Fruit fly (Drosophila melanogaster) whole organism, pupa: ENCODE results near the gene CG4281.
A peak's percentile ranks its signal among the peaks of the same experiment; 100 is the strongest.

Source experiments
- CG10348 ChIP-seq: fragments of 200-800 bp; sonication (Bioruptor generic); IDR thresholded peaks from 2 replicates; pipeline ENCODE4 v1.3.6; 2022; ENCODE audit warnings: missing biosample characterization, missing genetic modification characterization
- CG13204 ChIP-seq: fragments of 200-800 bp; sonication (Bioruptor generic); optimal IDR thresholded peaks from 2 replicates; lab custom pipeline; 2018; ENCODE audit warnings: missing biosample characterization, mild to moderate bottlenecking, missing genetic modification characterization, moderate library complexity
- CG15710 ChIP-seq: fragments of 200-800 bp; sonication (Bioruptor generic); optimal IDR thresholded peaks from 2 replicates; lab custom pipeline; 2018; ENCODE audit warnings: missing biosample characterization, mild to moderate bottlenecking, missing genetic modification characterization, moderate library complexity
- CG32121 ChIP-seq: fragments of 200-800 bp; sonication (Bioruptor generic); IDR thresholded peaks from 2 replicates; pipeline ENCODE4 v1.3.6; 2022; ENCODE audit warnings: missing biosample characterization, missing genetic modification characterization
- CG4496 ChIP-seq: fragments of 200-800 bp; sonication (Bioruptor generic); IDR thresholded peaks from 3 replicates; pipeline ENCODE4 v1.3.6; 2022; ENCODE audit warnings: missing biosample characterization, missing genetic modification characterization
- CG8159 ChIP-seq: fragments of 200-800 bp; sonication (Bioruptor generic); optimal IDR thresholded peaks from 3 replicates; lab custom pipeline; 2018; ENCODE audit warnings: missing biosample characterization, mild to moderate bottlenecking, missing genetic modification characterization, moderate library complexity
- EcR ChIP-seq: fragments of 200-800 bp; sonication (Bioruptor generic); optimal IDR thresholded peaks from 3 replicates; lab custom pipeline; 2019; ENCODE audit warnings: missing biosample characterization, missing genetic modification characterization, mild to moderate bottlenecking, moderate library complexity, missing genetic modification reagents
- Ets98B ChIP-seq: fragments of 200-800 bp; sonication (Bioruptor generic); IDR thresholded peaks from 2 replicates; pipeline ENCODE4 v1.3.6; 2022; ENCODE audit warnings: missing biosample characterization, missing genetic modification characterization
- Pif1A ChIP-seq: fragments of 200-800 bp; sonication (Bioruptor generic); optimal IDR thresholded peaks from 3 replicates; lab custom pipeline; 2016; ENCODE audit warnings: missing biosample characterization, missing genetic modification characterization
- Pif1B ChIP-seq: fragments of 200-800 bp; sonication (Bioruptor generic); optimal IDR thresholded peaks from 3 replicates; lab custom pipeline; 2016; ENCODE audit warnings: missing biosample characterization, missing genetic modification characterization
- Snoo ChIP-seq: fragments of 200-800 bp; sonication (Bioruptor generic); optimal IDR thresholded peaks from 3 replicates; lab custom pipeline; 2017; ENCODE audit warnings: missing biosample characterization, mild to moderate bottlenecking, missing genetic modification characterization, inconsistent platforms
- fd96Ca ChIP-seq: fragments of 200-800 bp; sonication (Bioruptor generic); IDR thresholded peaks from 3 replicates; pipeline ENCODE4 v1.3.6; 2022; ENCODE audit warnings: missing biosample characterization, missing genetic modification characterization
- gl ChIP-seq: fragments of 200-800 bp; sonication (Bioruptor generic); optimal IDR thresholded peaks from 2 replicates; lab custom pipeline; 2018; ENCODE audit warnings: missing biosample characterization, mild to moderate bottlenecking, missing genetic modification characterization
- rn ChIP-seq: fragments of 200-800 bp; sonication (Bioruptor generic); IDR thresholded peaks from 2 replicates; pipeline ENCODE4 v1.3.6; 2022; ENCODE audit warnings: missing biosample characterization, missing genetic modification characterization

DNA sequence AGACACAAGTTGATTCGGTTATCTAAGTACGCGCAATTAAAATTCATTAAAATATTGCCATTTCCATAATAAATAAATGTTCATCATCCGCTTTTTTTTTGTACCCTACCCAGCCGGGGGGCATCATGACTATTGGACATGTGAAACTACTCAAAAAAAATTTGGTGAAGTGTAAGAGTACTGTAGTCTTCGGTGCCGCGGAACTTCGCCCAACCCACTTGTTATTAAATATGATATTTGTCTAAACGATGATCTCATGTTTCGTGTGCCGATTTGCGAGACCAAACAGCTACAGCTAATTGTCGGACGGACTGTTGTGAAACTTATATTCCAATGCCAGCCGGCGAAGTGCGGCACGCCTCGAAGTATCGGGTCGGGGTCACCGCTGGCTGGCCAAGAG lies 23.9 kb upstream of the CG4281 start:
- no peak for TF ChIP-seq Pif1B
- no peak for TF ChIP-seq rn
- no peak for TF ChIP-seq gl
- no peak for TF ChIP-seq Pif1A (GFP tag; lab: Kevin White, UChicago)
- no peak for TF ChIP-seq Snoo (tag; lab: Kevin White, UChicago)
- no peak for TF ChIP-seq CG15710 (tag; lab: Kevin White, UChicago)
- TF ChIP-seq CG8159 (tag; lab: Kevin White, UChicago), result no peak
- TF ChIP-seq EcR (GFP tag; lab: Kevin White, UChicago), result no peak
- 0 out of 2 replicates have a peak, but pooled peaks have one; percentile 7 for TF ChIP-seq Ets98B (GFP tag; lab: Robert Waterston, UW)
- no peak for TF ChIP-seq CG10348
- TF ChIP-seq CG13204 (GFP tag; lab: Kevin White, UChicago), result no peak
- TF ChIP-seq fd96Ca (GFP tag; lab: Robert Waterston, UW), result no peak
- TF ChIP-seq CG32121 (GFP tag; lab: Robert Waterston, UW), result no peak
- no peak for TF ChIP-seq CG4496 (GFP tag; lab: Robert Waterston, UW)
